Fruit fly (Drosophila melanogaster) whole organism, wandering third instar larva: ENCODE data around the gene CG7685.

Experiments used
- Abd-B ChIP-seq: fragments of >200 bp; optimal IDR thresholded peaks from 2 replicates; lab custom pipeline; 2017; ENCODE audit warnings: missing biosample characterization, missing genetic modification characterization
- CG32264 ChIP-seq: fragments of 200-800 bp; sonication (Bioruptor generic); optimal IDR thresholded peaks from 2 replicates; lab custom pipeline; 2016; ENCODE audit warnings: missing biosample characterization, missing genetic modification characterization
- CG9705 ChIP-seq: fragments of 200-800 bp; sonication (Bioruptor generic); optimal IDR thresholded peaks from 2 replicates; lab custom pipeline; 2018; ENCODE audit warnings: missing biosample characterization, mild to moderate bottlenecking, missing genetic modification characterization
- CrebA ChIP-seq: fragments of 200-800 bp; sonication (Bioruptor generic); optimal IDR thresholded peaks from 2 replicates; lab custom pipeline; 2016; ENCODE audit warnings: missing biosample characterization, mild to moderate bottlenecking, missing genetic modification characterization, borderline replicate concordance
- Dfd ChIP-seq: fragments of >200 bp; optimal IDR thresholded peaks from 2 replicates; lab custom pipeline; 2017; ENCODE audit warnings: missing biosample characterization, missing genetic modification characterization
- Dif ChIP-seq: fragments of 200-275, 200-300 bp; sonication (Bioruptor generic); optimal IDR thresholded peaks from 2 replicates; lab custom pipeline; 2018; ENCODE audit warnings: missing biosample characterization, missing genetic modification characterization; ENCODE audit not compliant: partially characterized antibody
- HLH106 ChIP-seq: fragments of 200-800 bp; optimal IDR thresholded peaks from 3 replicates; lab custom pipeline; 2019; ENCODE audit warnings: missing biosample characterization, mild to moderate bottlenecking, missing genetic modification characterization, moderate library complexity
- Hr83 ChIP-seq: fragments of 200-300 bp; sonication (Bioruptor generic); optimal IDR thresholded peaks from 2 replicates; lab custom pipeline; 2016; ENCODE audit warnings: missing biosample characterization, mild to moderate bottlenecking, missing genetic modification characterization, moderate library complexity; ENCODE audit not compliant: poor library complexity, severe bottlenecking
- Jra ChIP-seq: sonication (Bioruptor generic); optimal IDR thresholded peaks from 2 replicates; lab custom pipeline; 2016; ENCODE audit warnings: missing biosample characterization, missing genetic modification characterization
- Mio ChIP-seq: sonication (Bioruptor generic); optimal IDR thresholded peaks from 2 replicates; lab custom pipeline; 2016; ENCODE audit warnings: missing biosample characterization, missing genetic modification characterization
- Myc ChIP-seq: fragments of >200 bp; optimal IDR thresholded peaks from 2 replicates; lab custom pipeline; 2017
- N ChIP-seq: fragments of >200 bp; optimal IDR thresholded peaks from 2 replicates; lab custom pipeline; 2018; ENCODE audit warnings: missing biosample characterization, missing external identifiers, missing genetic modification characterization
- OdsH ChIP-seq: fragments of 200-800 bp; sonication (Bioruptor generic); optimal IDR thresholded peaks from 2 replicates; lab custom pipeline; 2016; ENCODE audit warnings: missing biosample characterization, mild to moderate bottlenecking, missing genetic modification characterization
- brk ChIP-seq: fragments of 200-800 bp; sonication (Bioruptor generic); optimal IDR thresholded peaks from 2 replicates; lab custom pipeline; 2016; ENCODE audit warnings: missing biosample characterization, mild to moderate bottlenecking, missing genetic modification characterization
- dmrt93B ChIP-seq: fragments of 200-800 bp; sonication (Bioruptor generic); optimal IDR thresholded peaks from 2 replicates; lab custom pipeline; 2018; ENCODE audit warnings: missing biosample characterization, mild to moderate bottlenecking, missing genetic modification characterization
- dsf ChIP-seq: sonication (Bioruptor generic); optimal IDR thresholded peaks from 2 replicates; lab custom pipeline; 2016; ENCODE audit warnings: missing biosample characterization, missing genetic modification characterization, borderline replicate concordance
- ey ChIP-seq: fragments of 200-800 bp; sonication (Bioruptor generic); optimal IDR thresholded peaks from 2 replicates; lab custom pipeline; 2016; ENCODE audit warnings: missing biosample characterization, missing genetic modification characterization
- foxo ChIP-seq, 2 experiments: fragments of 200-800 bp; sonication (Bioruptor generic); optimal IDR thresholded peaks; 2 replicates in 1 of 2; 3 replicates in 1 of 2; lab custom pipeline; 2016 to 2017; ENCODE audit warnings: missing biosample characterization in 2 of 2, missing genetic modification characterization in 2 of 2
- fru ChIP-seq: fragments of 200-800 bp; sonication (Bioruptor generic); optimal IDR thresholded peaks from 3 replicates; lab custom pipeline; 2016; ENCODE audit warnings: missing biosample characterization, mild to moderate bottlenecking, missing genetic modification characterization
- h ChIP-seq: fragments of 200-800 bp; sonication (Bioruptor generic); optimal IDR thresholded peaks from 3 replicates; lab custom pipeline; 2016; ENCODE audit warnings: missing biosample characterization, mild to moderate bottlenecking, missing genetic modification characterization
- jim ChIP-seq: fragments of 175-275, 200-325 bp; sonication (Bioruptor generic); optimal IDR thresholded peaks from 2 replicates; lab custom pipeline; 2016; ENCODE audit warnings: missing biosample characterization, mild to moderate bottlenecking, missing genetic modification characterization
- lola ChIP-seq: fragments of >200 bp; optimal IDR thresholded peaks from 2 replicates; lab custom pipeline; 2017; ENCODE audit warnings: missing biosample characterization, missing genetic modification characterization
- pan ChIP-seq: fragments of >200 bp; optimal IDR thresholded peaks from 2 replicates; lab custom pipeline; 2017
- rgr ChIP-seq: fragments of 200-800 bp; sonication (Bioruptor generic); optimal IDR thresholded peaks from 3 replicates; lab custom pipeline; 2016; ENCODE audit warnings: missing biosample characterization, mild to moderate bottlenecking, missing genetic modification characterization
- sv ChIP-seq: fragments of 200-800 bp; sonication (Bioruptor generic); optimal IDR thresholded peaks from 3 replicates; lab custom pipeline; 2016; ENCODE audit warnings: missing biosample characterization, missing genetic modification characterization
- usp ChIP-seq: fragments of >200 bp; optimal IDR thresholded peaks from 2 replicates; lab custom pipeline; 2017; ENCODE audit warnings: missing biosample characterization, missing genetic modification characterization
- woc ChIP-seq: sonication (Bioruptor generic); optimal IDR thresholded peaks from 2 replicates; lab custom pipeline; 2016; ENCODE audit warnings: missing biosample characterization, mild to moderate bottlenecking, missing genetic modification characterization

Gene CG7685

dm6 chr3R:18436550-18437362 lies 32.0 kb downstream of the CG7685 start (continued):
- peak; percentile 8 for TF ChIP-seq lola (GFP tag; lab: Kevin White, UChicago)

- TF ChIP-seq HLH106 (tag; lab: Kevin White, UChicago) (no peak), Dfd (GFP tag; lab: Kevin White, UChicago) (no peak), CG32264 (GFP tag; lab: Kevin White, UChicago) (no peak), brk (GFP tag; lab: Kevin White, UChicago) (no peak), Mio (GFP tag; lab: Kevin White, UChicago) (no peak), CrebA (GFP tag; lab: Kevin White, UChicago) (no peak), dmrt93B (GFP tag; lab: Kevin White, UChicago) (no peak), foxo (GFP tag; optimal IDR thresholded peaks at IDR 0.05; lab: Kevin White, UChicago) (no peak), dsf (GFP tag; lab: Kevin White, UChicago) (no peak), Abd-B (GFP tag; lab: Kevin White, UChicago) (no peak), lola (GFP tag; lab: Kevin White, UChicago) (no peak), ey (GFP tag; lab: Kevin White, UChicago) (no peak), fru (GFP tag; lab: Kevin White, UChicago) (no peak), Dif (GFP tag; lab: Kevin White, UChicago) (no peak), Hr83 (GFP tag; lab: Kevin White, UChicago) (no peak), Myc (lab: Kevin White, UChicago) (no peak), sv (no peak)
Measured at dm6 chr3R:18438181-18438826, 33.6 kb downstream of the CG7685 start.

DNA sequence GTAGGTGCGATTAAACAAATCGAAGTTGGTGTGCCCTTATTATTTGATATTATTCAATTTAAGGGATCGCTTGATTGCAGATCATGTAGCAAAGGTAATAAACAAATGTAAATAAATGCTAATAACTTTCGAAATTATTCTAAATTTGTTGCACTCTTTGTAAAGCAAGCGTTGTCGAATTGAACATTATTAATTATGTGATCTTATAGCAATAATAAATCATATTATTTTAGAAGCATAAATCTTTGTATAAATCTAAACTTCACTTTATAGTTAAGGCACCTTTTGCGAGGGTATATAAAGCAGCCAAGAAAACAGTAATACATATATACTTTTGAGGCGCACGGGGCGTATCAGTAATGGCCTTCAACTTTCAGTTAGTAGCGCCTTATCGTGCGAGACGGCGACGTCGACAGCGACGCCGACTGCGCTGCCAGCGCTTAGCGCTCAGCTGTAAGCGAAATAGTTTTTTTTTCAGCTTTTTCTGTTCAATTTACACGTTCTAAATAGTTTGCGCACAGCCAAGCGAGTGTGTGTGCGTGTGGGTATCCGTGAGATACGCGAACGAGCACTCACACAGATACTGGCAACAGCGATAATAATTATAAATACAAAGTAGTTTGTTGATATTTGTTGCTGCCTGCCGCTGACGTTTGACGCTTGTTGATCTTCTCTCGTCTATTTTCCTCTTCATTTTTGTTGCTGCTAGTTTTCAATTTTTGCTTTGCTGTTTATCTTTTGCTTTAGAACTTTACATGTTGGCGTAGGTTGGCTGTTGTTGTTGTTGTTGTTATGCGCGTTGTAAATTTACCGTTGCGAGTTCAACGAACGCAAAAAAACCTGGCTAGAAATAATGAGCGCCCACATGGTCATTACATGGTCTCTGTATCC lies 34.3 kb downstream of the CG7685 start:
- TF ChIP-seq brk (GFP tag; lab: Kevin White, UChicago) (no peak), fru (GFP tag; lab: Kevin White, UChicago) (peak; percentile 43), HLH106 (tag; lab: Kevin White, UChicago) (peak; percentile 21), pan (no peak), CrebA (GFP tag; lab: Kevin White, UChicago) (no peak), h (peak; percentile 59), sv (peak; percentile 11), OdsH (GFP tag; lab: Kevin White, UChicago) (peak; percentile 39), Hr83 (GFP tag; lab: Kevin White, UChicago) (no peak), dmrt93B (GFP tag; lab: Kevin White, UChicago) (no peak), lola (GFP tag; lab: Kevin White, UChicago) (no peak), ey (GFP tag; lab: Kevin White, UChicago) (peak; percentile 17), foxo (GFP tag; optimal IDR thresholded peaks at IDR 0.05; lab: Kevin White, UChicago) (peak in 1 of 2 experiments; percentile 52)

DNA sequence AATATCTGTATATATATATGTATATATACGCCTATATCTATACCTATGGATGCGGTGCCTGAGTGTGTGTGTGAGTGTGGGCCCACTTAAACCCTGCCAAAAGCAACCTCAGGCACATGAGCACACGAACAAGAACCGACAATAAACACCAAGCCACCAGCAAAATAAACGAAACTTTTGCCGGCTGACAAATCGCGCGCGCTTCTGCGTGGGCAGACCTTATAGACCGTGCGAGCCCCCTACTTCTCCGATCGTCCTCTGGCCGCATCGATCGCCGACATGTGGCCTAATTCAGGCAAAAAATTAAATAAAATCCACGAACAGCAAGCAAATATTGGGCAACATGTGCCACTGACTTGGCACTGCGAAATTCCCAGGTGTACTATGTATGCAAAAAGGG lies 38.5 kb downstream of the CG7685 start:
- TF ChIP-seq CrebA (GFP tag; lab: Kevin White, UChicago) (no peak), rgr (no peak), Mio (GFP tag; lab: Kevin White, UChicago) (no peak), fru (GFP tag; lab: Kevin White, UChicago) (no peak), CG9705 (GFP tag; lab: Kevin White, UChicago) (no peak), pan (no peak), N (GFP tag; lab: Kevin White, UChicago) (no peak), woc (GFP tag; lab: Kevin White, UChicago) (no peak), Jra (GFP tag; lab: Kevin White, UChicago) (no peak), jim (GFP tag; lab: Kevin White, UChicago) (no peak), CG32264 (GFP tag; lab: Kevin White, UChicago) (no peak), usp (no peak)
